Fruit fly (Drosophila melanogaster) whole organism, wandering third instar larva: ENCODE measurements around the gene CG10053.

Experiments used
- Abd-B ChIP-seq: fragments of >200 bp; optimal IDR thresholded peaks from 2 replicates; lab custom pipeline; 2017; ENCODE audit warnings: missing biosample characterization, missing genetic modification characterization
- Dif ChIP-seq: fragments of 200-275, 200-300 bp; sonication (Bioruptor generic); optimal IDR thresholded peaks from 2 replicates; lab custom pipeline; 2018; ENCODE audit warnings: missing biosample characterization, missing genetic modification characterization; ENCODE audit not compliant: partially characterized antibody
- Hr78 ChIP-seq: fragments of >200 bp; optimal IDR thresholded peaks from 2 replicates; lab custom pipeline; 2017; ENCODE audit warnings: missing biosample characterization, missing genetic modification characterization
- Rel ChIP-seq, 2 experiments: fragments of 200-800 bp; sonication (Bioruptor generic) in 1 of 2; optimal IDR thresholded peaks; 2 replicates in 1 of 2; 3 replicates in 1 of 2; lab custom pipeline; 2016 to 2019; ENCODE audit warnings: mild to moderate bottlenecking in 2 of 2, missing biosample characterization in 2 of 2, missing genetic modification characterization in 2 of 2, moderate library complexity in 1 of 2
- dsf ChIP-seq: sonication (Bioruptor generic); optimal IDR thresholded peaks from 2 replicates; lab custom pipeline; 2016; ENCODE audit warnings: missing biosample characterization, missing genetic modification characterization, borderline replicate concordance
- jim ChIP-seq: fragments of 175-275, 200-325 bp; sonication (Bioruptor generic); optimal IDR thresholded peaks from 2 replicates; lab custom pipeline; 2016; ENCODE audit warnings: missing biosample characterization, mild to moderate bottlenecking, missing genetic modification characterization
- pan ChIP-seq: fragments of >200 bp; optimal IDR thresholded peaks from 2 replicates; lab custom pipeline; 2017
- psq ChIP-seq: fragments of 200-800 bp; sonication (Bioruptor generic); optimal IDR thresholded peaks from 3 replicates; lab custom pipeline; 2017; ENCODE audit warnings: missing biosample characterization, mild to moderate bottlenecking, missing genetic modification characterization, moderate library complexity

DNA sequence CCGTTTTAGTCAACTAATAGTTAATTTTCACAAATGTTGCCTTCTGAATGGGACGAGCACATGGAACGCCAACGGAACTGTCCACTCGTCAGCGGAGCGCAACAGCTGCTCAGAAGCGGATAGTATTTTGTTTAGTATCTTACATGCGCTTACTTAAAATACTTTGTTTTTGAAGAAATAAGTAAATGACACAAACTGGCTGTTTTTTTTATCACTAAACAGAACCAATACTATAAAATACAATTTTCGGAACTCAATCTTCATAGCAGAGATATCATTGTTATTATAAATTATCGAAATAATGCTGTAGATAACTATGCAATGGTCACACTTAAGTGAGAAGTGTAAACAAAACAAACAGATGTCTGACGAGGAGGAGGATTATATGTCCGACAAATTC lies at the start of gene CG10053, which contains the start of gene Noc3:
- TF ChIP-seq jim (GFP tag; lab: Kevin White, UChicago) (no peak), Hr78 (GFP tag; lab: Kevin White, UChicago) (no peak), dsf (no peak), psq (GFP tag; lab: Kevin White, UChicago) (no peak), Rel (GFP tag; optimal IDR thresholded peaks at IDR 0.05; lab: Kevin White, UChicago) (no peak), Rel (tag; optimal IDR thresholded peaks at IDR 0.05; lab: Kevin White, UChicago) (no peak), Abd-B (no peak), Dif (GFP tag; lab: Kevin White, UChicago) (no peak), pan (lab: Kevin White, UChicago) (no peak)
